Worm (Caenorhabditis elegans) whole organism, L3 larva: Measurements from ENCODE around the gene clec-230.

Experiments
- ZK546.5 ChIP-seq: sonication (generic microtip); optimal IDR thresholded peaks from 2 replicates; lab custom pipeline; 2017; ENCODE audit warnings: missing biosample characterization, missing genetic modification characterization
- aly-2 ChIP-seq: fragments of 150-350 bp; optimal IDR thresholded peaks from 2 replicates; lab custom pipeline; 2014; ENCODE audit warnings: missing biosample characterization, missing genetic modification characterization
- ama-1 ChIP-seq: fragments of 150-350 bp; optimal IDR thresholded peaks from 2 replicates; lab custom pipeline; 2018
- ceh-28 ChIP-seq: fragments of 150-350 bp; optimal IDR thresholded peaks from 2 replicates; lab custom pipeline; 2014; ENCODE audit warnings: missing biosample characterization, missing genetic modification reagents, missing genetic modification characterization
- ceh-82 ChIP-seq: fragments of 150-350 bp; optimal IDR thresholded peaks from 2 replicates; lab custom pipeline; 2014; ENCODE audit warnings: missing biosample characterization, missing genetic modification characterization
- ceh-9 ChIP-seq: sonication (generic microtip); optimal IDR thresholded peaks from 2 replicates; lab custom pipeline; 2018; ENCODE audit warnings: missing biosample characterization, missing genetic modification characterization
- daf-12 ChIP-seq: fragments of 150-350 bp; optimal IDR thresholded peaks from 2 replicates; lab custom pipeline; 2014; ENCODE audit warnings: missing biosample characterization, missing genetic modification reagents, missing genetic modification characterization
- egl-27 ChIP-seq: sonication (generic microtip); optimal IDR thresholded peaks from 4 replicates; lab custom pipeline; 2017; ENCODE audit warnings: missing biosample characterization, missing genetic modification reagents, missing genetic modification characterization
- elt-2 ChIP-seq: sonication (generic microtip); optimal IDR thresholded peaks from 2 replicates; lab custom pipeline; 2016; ENCODE audit warnings: missing genetic modification reagents, mild to moderate bottlenecking, missing genetic modification characterization, missing compliant biosample characterization
- elt-3 ChIP-seq, 3 experiments: fragments of 150-350 bp in 1 of 3; sonication (generic microtip) in 2 of 3; optimal IDR thresholded peaks; 2 replicates in 2 of 3; 4 replicates in 1 of 3; lab custom pipeline; 2014 to 2017; ENCODE audit warnings: missing biosample characterization in 3 of 3, missing genetic modification characterization in 3 of 3
- eor-1 ChIP-seq, 2 experiments: fragments of 150-350 bp; optimal IDR thresholded peaks; 2 replicates each; lab custom pipeline; 2014 to 2018; ENCODE audit warnings: missing biosample characterization in 2 of 2, missing genetic modification characterization in 2 of 2
- fkh-10 ChIP-seq: sonication (generic microtip); optimal IDR thresholded peaks from 2 replicates; lab custom pipeline; 2017; ENCODE audit warnings: missing biosample characterization, missing genetic modification reagents, missing genetic modification characterization
- fkh-2 ChIP-seq: fragments of 150-350 bp; optimal IDR thresholded peaks from 2 replicates; lab custom pipeline; 2014; ENCODE audit warnings: missing biosample characterization, missing genetic modification reagents, missing genetic modification characterization
- fos-1 ChIP-seq: fragments of 150-350 bp; optimal IDR thresholded peaks from 2 replicates; lab custom pipeline; 2014; ENCODE audit warnings: missing biosample characterization, missing genetic modification characterization
- hmg-11 ChIP-seq: sonication (generic microtip); optimal IDR thresholded peaks from 2 replicates; lab custom pipeline; 2016; ENCODE audit warnings: missing genetic modification characterization, missing compliant biosample characterization
- jun-1 ChIP-seq: fragments of 150-350 bp; optimal IDR thresholded peaks from 2 replicates; lab custom pipeline; 2014; ENCODE audit warnings: missing biosample characterization, missing genetic modification reagents, missing genetic modification characterization
- lin-39 ChIP-seq: fragments of 150-350 bp; optimal IDR thresholded peaks from 2 replicates; lab custom pipeline; 2018; ENCODE audit warnings: missing biosample characterization, missing genetic modification reagents, missing genetic modification characterization
- mdl-1 ChIP-seq: fragments of 150-350 bp; optimal IDR thresholded peaks from 2 replicates; lab custom pipeline; 2014; ENCODE audit warnings: missing biosample characterization, missing genetic modification characterization
- nhr-12 ChIP-seq: fragments of 150-350 bp; optimal IDR thresholded peaks from 2 replicates; lab custom pipeline; 2014; ENCODE audit warnings: missing biosample characterization, missing genetic modification characterization
- nhr-23 ChIP-seq: fragments of 150-350 bp; optimal IDR thresholded peaks from 2 replicates; lab custom pipeline; 2014; ENCODE audit warnings: missing biosample characterization, missing genetic modification reagents, missing genetic modification characterization
- nhr-237 ChIP-seq: fragments of 150-350 bp; optimal IDR thresholded peaks from 2 replicates; lab custom pipeline; 2014; ENCODE audit warnings: missing biosample characterization, missing genetic modification characterization
- nhr-25 ChIP-seq: sonication (generic microtip); optimal IDR thresholded peaks from 2 replicates; lab custom pipeline; 2017; ENCODE audit warnings: missing biosample characterization, missing genetic modification characterization
- nhr-43 ChIP-seq: sonication (generic microtip); optimal IDR thresholded peaks from 2 replicates; lab custom pipeline; 2016; ENCODE audit warnings: mild to moderate bottlenecking, missing genetic modification characterization, missing compliant biosample characterization; ENCODE audit not compliant: poor library complexity, severe bottlenecking
- pha-4 ChIP-seq: fragments of 150-350 bp; optimal IDR thresholded peaks from 2 replicates; lab custom pipeline; 2014; ENCODE audit warnings: missing biosample characterization, missing genetic modification reagents, missing genetic modification characterization
- pqm-1 ChIP-seq: fragments of 150-350 bp; optimal IDR thresholded peaks from 2 replicates; lab custom pipeline; 2017; ENCODE audit warnings: missing biosample characterization, missing genetic modification characterization, inconsistent platforms
- skn-1 ChIP-seq: fragments of 150-350 bp; optimal IDR thresholded peaks from 2 replicates; lab custom pipeline; 2014; ENCODE audit warnings: missing biosample characterization, missing genetic modification characterization
- snpc-4 ChIP-seq: fragments of 150-350 bp; optimal IDR thresholded peaks from 2 replicates; lab custom pipeline; 2014; ENCODE audit warnings: missing biosample characterization, missing genetic modification characterization
- tbx-2 ChIP-seq: sonication (generic microtip); optimal IDR thresholded peaks from 2 replicates; lab custom pipeline; 2016; ENCODE audit warnings: mild to moderate bottlenecking, missing genetic modification characterization, missing compliant biosample characterization
- ztf-11 ChIP-seq: fragments of 150-350 bp; optimal IDR thresholded peaks from 2 replicates; lab custom pipeline; 2014; ENCODE audit warnings: missing biosample characterization, missing genetic modification characterization
- ztf-4 ChIP-seq: fragments of 150-350 bp; optimal IDR thresholded peaks from 2 replicates; lab custom pipeline; 2014; ENCODE audit warnings: missing biosample characterization, missing genetic modification characterization

Gene clec-230

DNA sequence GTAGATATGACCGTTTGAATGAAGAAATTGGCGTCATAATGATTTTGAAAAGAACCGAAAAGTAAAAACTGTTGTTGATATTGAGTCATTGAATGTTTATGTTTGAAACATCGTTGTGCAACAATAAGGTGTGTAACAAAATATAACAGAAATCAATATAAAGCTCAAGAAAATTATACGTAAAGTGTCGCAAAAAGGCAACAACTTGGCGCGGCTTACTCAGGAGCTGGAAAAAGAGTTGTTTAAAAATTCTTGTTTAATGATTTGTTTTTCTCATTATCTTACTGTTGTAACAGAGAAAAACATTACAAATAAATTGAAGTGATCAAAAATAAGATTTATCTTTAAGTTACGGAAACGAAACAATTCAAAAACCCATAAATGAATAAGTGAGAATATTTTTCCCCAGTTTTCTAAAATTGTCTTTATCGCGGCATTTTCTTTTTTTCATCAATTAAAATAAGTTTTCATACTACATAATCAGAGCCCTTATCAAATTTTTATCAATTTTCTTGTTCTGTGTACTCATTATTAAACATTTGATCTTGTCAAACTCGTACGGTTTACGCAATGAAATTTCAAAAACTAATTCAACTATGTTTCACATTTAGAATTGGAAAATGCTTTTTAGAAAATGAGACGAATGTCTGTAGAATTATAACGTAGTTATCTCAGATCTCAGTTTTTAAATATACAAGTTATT lies 21.0 kb downstream of the clec-230 start, which contains the start of gene ZK1037.6:
TSS of gene ZK1037.6 (minus strand) at position 51 of the 703 bp plus-strand sequence.
- TF ChIP-seq lin-39 (no peak), jun-1 (tag; lab: Kevin White, UChicago) (peak; percentile 30), elt-2 (tag; lab: Kevin White, UChicago) (peak; percentile 75), skn-1 (no peak), ama-1 (no peak), ztf-11 (tag; lab: Kevin White, UChicago) (no peak)

DNA sequence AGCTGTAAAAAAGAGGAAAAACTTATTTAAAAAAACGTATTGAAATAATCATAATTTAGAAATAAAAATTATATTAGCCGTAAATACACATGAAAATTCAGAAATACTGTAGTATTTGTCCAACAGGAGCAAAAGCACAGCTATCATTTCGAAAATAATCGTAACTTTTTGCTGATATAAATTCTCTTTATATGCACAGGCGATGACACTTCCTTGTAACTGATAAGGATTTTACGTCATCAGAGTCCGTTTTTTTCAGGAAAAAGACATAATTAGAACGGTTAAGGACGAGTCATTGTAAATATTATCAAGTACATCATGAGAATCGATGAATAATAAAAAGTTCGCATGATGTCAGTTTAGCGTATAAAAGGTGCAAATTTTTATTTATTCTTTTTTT lies 25.5 kb downstream of the clec-230 start:
- TF ChIP-seq pqm-1 (tag; lab: Kevin White, UChicago) (peak; percentile 63), nhr-43 (tag; lab: Kevin White, UChicago) (no peak), ceh-28 (no peak), snpc-4 (tag; lab: Kevin White, UChicago) (no peak), daf-12 (no peak), elt-2 (tag; lab: Kevin White, UChicago) (peak; percentile 85)

DNA sequence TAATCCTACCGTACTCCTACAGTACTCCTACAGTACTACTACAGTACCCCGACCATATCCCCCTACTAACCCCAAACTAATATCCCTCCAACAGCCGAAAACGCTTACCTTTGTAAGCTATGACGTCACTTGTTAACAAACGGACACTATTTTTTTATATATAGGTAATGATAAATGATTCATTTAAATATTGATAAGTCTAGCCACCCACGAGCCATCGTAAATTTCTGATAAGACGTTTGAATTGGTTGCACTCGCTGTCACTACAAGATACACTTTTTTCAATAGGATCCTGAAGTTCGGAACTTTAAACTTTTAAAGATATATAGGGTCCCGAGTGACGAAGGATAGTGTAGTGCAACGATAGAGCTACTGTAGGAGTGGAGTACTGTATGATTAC lies 26.3 kb downstream of the clec-230 start, which contains the start of gene nhr-247:
TSS of gene nhr-247 (plus strand) at position 330 of the 400 bp plus-strand sequence.
- TF ChIP-seq elt-2 (tag; lab: Kevin White, UChicago) (peak; percentile 59), pqm-1 (tag; lab: Kevin White, UChicago) (peak; percentile 9)

DNA sequence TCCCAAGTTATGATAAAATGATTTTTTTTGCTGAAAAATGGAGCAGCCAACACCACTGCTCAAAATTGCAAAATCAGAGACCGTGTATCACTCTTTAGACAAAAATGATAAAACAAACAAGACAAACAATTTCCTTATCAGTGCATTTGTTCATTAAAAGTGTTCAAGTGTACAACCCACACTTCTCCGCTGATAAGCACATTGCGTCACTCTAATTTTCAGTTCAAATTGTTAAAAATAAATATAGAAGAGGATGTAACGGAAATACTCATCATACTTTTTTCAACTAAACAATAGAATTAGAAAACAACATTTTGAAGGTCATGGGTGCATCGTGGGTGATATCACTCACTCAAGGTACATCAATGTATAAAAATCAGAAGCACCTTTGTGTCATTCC lies 30.3 kb downstream of the clec-230 start, which contains the start of gene nhr-291:
TSS of gene nhr-291 (plus strand) at position 324 of the 400 bp plus-strand sequence.
- TF ChIP-seq jun-1 (tag; lab: Kevin White, UChicago) (peak; percentile 93), mdl-1 (tag; lab: Kevin White, UChicago) (no peak), elt-2 (tag; lab: Kevin White, UChicago) (peak; percentile 99), nhr-25 (tag; lab: Kevin White, UChicago) (no peak), ceh-9 (tag; lab: Kevin White, UChicago) (no peak), pha-4 (tag; lab: Kevin White, UChicago) (peak; percentile 83), fos-1 (tag; lab: Kevin White, UChicago) (peak; percentile 57), hmg-11 (no peak), aly-2 (no peak), eor-1 (tag; optimal IDR thresholded peaks at IDR 0.05; lab: Kevin White, UChicago) (no peak), skn-1 (peak; percentile 62), pqm-1 (tag; lab: Kevin White, UChicago) (peak; percentile 99), fkh-10 (no peak), nhr-12 (no peak)

DNA sequence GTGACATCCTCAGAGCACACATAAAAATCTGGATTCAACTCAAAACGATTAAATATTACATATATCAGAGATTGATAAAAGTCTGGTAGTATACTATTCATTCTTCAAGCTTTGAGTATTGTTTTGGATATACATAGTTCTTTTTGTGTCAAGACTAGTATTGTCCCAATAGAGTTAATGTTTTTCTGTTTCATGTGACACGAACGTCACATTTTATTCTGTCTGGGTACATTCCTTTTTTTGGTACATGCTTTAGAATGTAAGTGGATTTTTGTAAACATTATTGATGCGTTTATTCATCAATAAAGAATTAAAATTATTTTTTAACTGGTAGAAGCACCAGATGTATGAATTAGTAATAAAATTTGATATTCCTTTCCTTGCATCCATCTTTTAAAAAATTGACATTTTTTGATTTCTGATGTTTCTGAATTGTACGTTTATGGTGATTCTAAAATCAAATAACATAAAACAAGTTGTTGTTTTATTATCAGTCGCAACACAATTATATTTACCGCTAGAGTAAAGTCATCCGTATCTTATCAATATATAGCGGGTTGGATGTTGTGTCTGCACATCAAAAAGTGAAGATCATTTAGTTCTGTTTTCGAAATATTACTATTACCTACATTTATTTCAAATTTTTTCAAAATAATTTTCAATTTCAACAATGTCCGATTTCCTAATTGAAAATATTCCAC lies 33.0 kb downstream of the clec-230 start, which contains the start of the genes srt-22 and nhr-246:
TSS of gene srt-22 (minus strand) at position 101 of the 701 bp plus-strand sequence.
TSS of gene nhr-246 (plus strand) at position 651 of the 701 bp plus-strand sequence.
- TF ChIP-seq pqm-1 (tag; lab: Kevin White, UChicago) (peak; percentile 30), eor-1 (tag; optimal IDR thresholded peaks at IDR 0.05; lab: Kevin White, UChicago) (no peak), elt-2 (tag; lab: Kevin White, UChicago) (peak; percentile 6), egl-27 (tag; lab: Kevin White, UChicago) (no peak)

DNA sequence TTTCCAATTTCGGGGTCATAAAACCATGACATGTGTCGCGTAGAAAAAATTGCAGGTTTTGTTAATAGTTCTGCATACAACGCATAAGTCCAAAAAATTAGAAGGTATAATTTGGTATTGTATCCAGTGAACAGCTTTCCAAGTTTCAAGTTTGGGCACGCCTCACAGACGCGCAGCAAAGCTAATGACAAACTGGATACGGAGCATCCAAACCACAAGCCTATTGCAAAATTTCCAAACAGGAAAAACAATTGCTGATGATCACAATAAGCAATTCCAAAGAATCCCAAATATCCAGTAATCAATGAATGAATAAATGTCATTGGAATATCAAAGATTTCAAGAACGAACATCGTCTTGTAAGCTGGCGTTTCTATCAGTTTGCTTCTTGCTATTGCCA lies 35.4 kb downstream of the clec-230 start:
- TF ChIP-seq ceh-82 (no peak), lin-39 (no peak), tbx-2 (tag; lab: Kevin White, UChicago) (no peak), mdl-1 (tag; lab: Kevin White, UChicago) (no peak), ztf-4 (tag; lab: Kevin White, UChicago) (no peak)
- TF ChIP-seq, all 47 proteins: peak for 0

DNA sequence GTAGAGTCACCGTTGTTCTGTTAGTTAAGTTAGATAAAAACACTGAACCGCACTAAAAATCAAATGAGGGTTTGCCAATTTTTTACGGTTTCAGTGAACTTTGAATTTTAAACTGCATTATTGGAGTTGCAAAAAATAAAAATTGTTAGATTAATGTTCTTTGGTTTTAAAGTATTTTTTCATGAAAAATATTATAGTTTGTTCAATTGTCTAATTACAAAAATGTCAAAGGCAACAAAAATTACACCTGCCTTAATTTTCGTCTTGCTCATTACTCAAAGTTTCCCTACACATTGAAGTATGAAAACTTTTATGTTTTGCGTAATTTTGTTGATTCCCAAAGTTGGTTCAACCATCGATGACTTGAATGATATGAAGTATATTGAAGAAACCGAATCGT lies 38.2 kb downstream of the clec-230 start, which contains the start of gene irld-62:
TSS of gene irld-62 (plus strand) at position 301 of the 400 bp plus-strand sequence.
- TF ChIP-seq mdl-1 (tag; lab: Kevin White, UChicago) (no peak), elt-3 (tag; optimal IDR thresholded peaks at IDR 0.05; lab: Kevin White, UChicago) (no peak), ZK546.5 (tag; lab: Kevin White, UChicago) (no peak), nhr-23 (tag; lab: Kevin White, UChicago) (no peak), nhr-237 (no peak), fkh-2 (no peak), snpc-4 (tag; lab: Kevin White, UChicago) (no peak)
- TF ChIP-seq, all 47 proteins: peak for 0
